Fruit fly (Drosophila melanogaster): ENCODE data around the gene CG14109.
A peak's percentile ranks its signal among the peaks of the same experiment; 100 is the strongest.

CG14109 gene

DNA sequence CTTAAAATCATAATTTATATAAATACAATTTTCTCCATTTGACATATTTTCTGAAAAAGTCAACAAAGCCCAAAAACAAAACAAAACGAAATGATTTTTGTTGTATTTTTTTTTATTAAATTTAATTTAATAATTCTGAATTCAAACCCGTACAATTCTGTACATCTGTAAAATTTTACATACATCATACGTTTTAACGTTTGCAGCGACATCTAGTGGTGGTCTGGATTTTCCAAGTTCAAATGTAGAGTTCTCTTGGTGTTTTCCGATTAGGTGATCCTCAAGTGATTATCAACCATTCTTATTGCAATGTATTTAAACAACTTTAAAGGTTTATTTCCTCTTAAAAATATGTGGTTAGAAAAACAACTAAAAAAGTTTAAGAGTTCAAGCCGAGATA lies 29.7 kb upstream of the CG14109 start (continued):
- TF ChIP-seq CG3838 (GFP tag; optimal IDR thresholded peaks at IDR 0.05) = no peak
- no peak for TF ChIP-seq pros (GFP tag; optimal IDR thresholded peaks at IDR 0.05)
- peak; percentile 24 for TF ChIP-seq CG9876 (GFP tag; optimal IDR thresholded peaks at IDR 0.05)
- no peak for TF ChIP-seq Ravus (GFP tag; IDR thresholded peaks at IDR 0.05)
- TF ChIP-seq CG8281 (tag; optimal IDR thresholded peaks at IDR 0.05) = no peak
- TF ChIP-seq slou (GFP tag; optimal IDR thresholded peaks at IDR 0.05) = no peak
- TF ChIP-seq Fer2 (tag; optimal IDR thresholded peaks at IDR 0.05) = no peak
- peak; percentile 97 for TF ChIP-seq Elba2 (GFP tag; optimal IDR thresholded peaks at IDR 0.05)
- TF ChIP-seq ato (GFP tag; IDR thresholded peaks at IDR 0.05; ENCODE audit: partially characterized antibody) = no peak
- no peak for TF ChIP-seq crol (GFP tag; IDR thresholded peaks at IDR 0.05)
- TF ChIP-seq CG18011 (GFP tag; optimal IDR thresholded peaks at IDR 0.05) = no peak
- peak; percentile 48 for TF ChIP-seq CG9817 (tag; optimal IDR thresholded peaks at IDR 0.05)
- TF ChIP-seq luna (GFP tag; optimal IDR thresholded peaks at IDR 0.05) = no peak
- no peak for TF ChIP-seq kni (GFP tag; optimal IDR thresholded peaks at IDR 0.05)
- TF ChIP-seq al (GFP tag; IDR thresholded peaks at IDR 0.05) = no peak
- TF ChIP-seq CG34422 (GFP tag; IDR thresholded peaks at IDR 0.05) = no peak; the same call in 2 of the 3 replicates
- TF ChIP-seq ham (GFP tag; IDR thresholded peaks at IDR 0.05) = no peak
- peak; percentile 33 for TF ChIP-seq fd3F (GFP tag; optimal IDR thresholded peaks at IDR 0.05)
- TF ChIP-seq CG17802 (tag; optimal IDR thresholded peaks at IDR 0.05) = no peak
- no peak for TF ChIP-seq cad (GFP tag; optimal IDR thresholded peaks at IDR 0.05)
- peak; percentile 14 for TF ChIP-seq Ets97D (GFP tag; optimal IDR thresholded peaks at IDR 0.05)
- no peak for TF ChIP-seq CG11560 (tag; IDR thresholded peaks at IDR 0.05)
- TF ChIP-seq Fer3 (tag; optimal IDR thresholded peaks at IDR 0.05) = no peak
- TF ChIP-seq Doc2 (GFP tag; IDR thresholded peaks at IDR 0.05) = no peak
- TF ChIP-seq Hr51 (GFP tag; optimal IDR thresholded peaks at IDR 0.05) = no peak

DNA sequence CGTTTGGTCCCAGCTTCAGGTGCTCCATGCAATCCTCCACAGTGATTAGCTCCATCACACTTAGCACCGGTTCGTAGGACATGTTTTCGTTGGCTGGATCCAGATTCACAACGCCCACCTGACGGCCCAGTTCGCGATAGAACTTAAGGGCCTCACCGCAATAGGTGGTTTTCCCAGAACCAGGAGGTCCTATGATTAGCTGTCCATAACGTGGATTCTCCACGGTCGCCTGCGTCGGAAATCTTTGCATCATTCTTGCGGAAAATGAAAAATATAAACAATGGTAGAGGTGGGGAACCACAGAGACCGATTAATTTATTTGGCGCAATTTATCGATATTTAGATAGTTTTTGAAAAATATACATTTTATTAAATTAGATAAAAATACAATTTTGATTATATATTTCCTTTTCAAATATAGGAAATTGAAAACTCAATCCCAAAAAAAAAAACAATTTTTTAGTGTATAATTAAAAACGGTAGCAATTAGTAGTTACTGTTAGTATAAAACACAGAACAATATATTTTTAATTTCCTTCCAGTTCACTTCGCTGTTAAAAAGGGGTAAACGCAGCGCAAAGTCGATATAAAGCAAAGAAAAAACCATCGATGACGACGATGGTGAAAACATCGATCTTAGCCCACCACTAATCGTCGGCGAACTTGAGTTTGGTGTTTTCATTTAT lies 28.4 kb upstream of the CG14109 start, which contains the start of the genes CG10222 and flr:
TSS of gene CG10222 (minus strand) at position 254 of the 686 bp plus-strand sequence.
TSS of gene flr (plus strand) at position 644 of the 686 bp plus-strand sequence.
- TF ChIP-seq lov (optimal IDR thresholded peaks at IDR 0.05) (no peak), lov (GFP tag; IDR thresholded peaks at IDR 0.05) (no peak), sug (tag; optimal IDR thresholded peaks at IDR 0.05) (peak; percentile 8), HLH4C (GFP tag; IDR thresholded peaks at IDR 0.05; ENCODE audit: partially characterized antibody) (peak; percentile 82), Dp (GFP tag; optimal IDR thresholded peaks at IDR 0.05) (peak; percentile 69), Drgx (GFP tag; IDR thresholded peaks at IDR 0.05) (no peak), Doc2 (GFP tag; IDR thresholded peaks at IDR 0.05) (no peak), CG4282 (GFP tag; optimal IDR thresholded peaks at IDR 0.05) (no peak), CG2889 (GFP tag; IDR thresholded peaks at IDR 0.05) (no peak), CoRest (tag; optimal IDR thresholded peaks at IDR 0.05) (peak; percentile 46), CG16779 (GFP tag; IDR thresholded peaks at IDR 0.05) (no peak), CG13123 (GFP tag; optimal IDR thresholded peaks at IDR 0.05) (no peak), CG8089 (GFP tag; optimal IDR thresholded peaks at IDR 0.05) (no peak), ATbp (GFP tag; optimal IDR thresholded peaks at IDR 0.05) (no peak), wor (GFP tag; IDR thresholded peaks at IDR 0.05) (no peak), gcm2 (GFP tag; optimal IDR thresholded peaks at IDR 0.05) (no peak), CG32532 (GFP tag; IDR thresholded peaks at IDR 0.05) (no peak), CG17359 (tag; optimal IDR thresholded peaks at IDR 0.05) (no peak), CG12391 (tag; optimal IDR thresholded peaks at IDR 0.05) (peak; percentile 42), grau (tag; optimal IDR thresholded peaks at IDR 0.05) (peak; percentile 6), CG15696 (tag; optimal IDR thresholded peaks at IDR 0.05) (no peak), CG11504 (tag; optimal IDR thresholded peaks at IDR 0.05) (no peak), CG42726 (GFP tag; IDR thresholded peaks at IDR 0.05; ENCODE audit: partially characterized antibody) (0 out of 2 replicates have a peak, but pooled peaks have one; percentile 42), CHES-1-like (GFP tag; optimal IDR thresholded peaks at IDR 0.05) (no peak), knrl (GFP tag; IDR thresholded peaks at IDR 0.05; ENCODE audit: partially characterized antibody) (peak; percentile 79), zfh2 (GFP tag; optimal IDR thresholded peaks at IDR 0.05) (no peak), CG7987 (GFP tag; optimal IDR thresholded peaks at IDR 0.05) (no peak)
